Worm (Caenorhabditis elegans): ENCODE data around the gene ctg-2.

The ctg-2 gene

ce11 chrII:8481033-8481708, 33.7 kb upstream of the ctg-2 start:
- TF ChIP-seq sea-1 (GFP tag; conservative IDR thresholded peaks at IDR 0.05) (no peak), B0310.2 (tag; optimal IDR thresholded peaks at IDR 0.05) (no peak), pes-1 (GFP tag; IDR thresholded peaks at IDR 0.05) (no peak), hmg-4 (GFP tag; optimal IDR thresholded peaks at IDR 0.05) (no peak), flt-1 (GFP tag; IDR thresholded peaks at IDR 0.05) (no peak), ama-1 (optimal IDR thresholded peaks at IDR 0.05) (no peak), aly-1 (tag; optimal IDR thresholded peaks at IDR 0.05) (no peak), ceh-13 (GFP tag; optimal IDR thresholded peaks at IDR 0.05) (no peak), ceh-36 (tag; optimal IDR thresholded peaks at IDR 0.05) (no peak), hmbx-1 (tag; optimal IDR thresholded peaks at IDR 0.05) (no peak), tbx-37 (GFP tag; conservative IDR thresholded peaks at IDR 0.05) (no peak)

DNA sequence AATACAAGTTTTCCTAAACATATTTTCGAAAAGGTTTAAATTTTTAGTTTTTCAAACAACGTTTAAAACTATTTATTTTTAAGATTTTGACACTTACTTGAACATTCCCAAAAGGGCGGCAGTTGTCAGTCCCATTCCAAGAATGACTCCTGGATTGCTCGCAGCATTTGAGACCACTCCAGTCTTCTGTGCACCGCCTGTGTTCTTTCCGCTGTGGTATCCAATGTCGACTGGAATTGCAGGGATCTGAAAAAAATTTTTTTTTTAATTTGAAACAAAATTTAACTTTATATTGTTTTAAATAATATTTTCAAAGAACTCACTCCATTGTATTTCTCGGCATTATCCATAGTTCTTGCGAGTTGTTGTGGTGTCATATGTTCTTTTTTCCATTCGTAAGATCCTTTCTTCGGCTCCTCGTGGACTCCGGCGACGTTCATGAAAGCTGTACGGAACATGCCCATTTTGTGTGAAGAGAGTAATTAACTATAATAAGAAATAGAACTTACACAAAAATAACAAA, 33.1 kb upstream of the ctg-2 start, which contains the start of gene M05D6.5:
M05D6.5 (minus strand) TSS at position 473 of the 523 bp plus-strand sequence.
- TF ChIP-seq flt-1 (GFP tag; IDR thresholded peaks at IDR 0.05): no peak

DNA sequence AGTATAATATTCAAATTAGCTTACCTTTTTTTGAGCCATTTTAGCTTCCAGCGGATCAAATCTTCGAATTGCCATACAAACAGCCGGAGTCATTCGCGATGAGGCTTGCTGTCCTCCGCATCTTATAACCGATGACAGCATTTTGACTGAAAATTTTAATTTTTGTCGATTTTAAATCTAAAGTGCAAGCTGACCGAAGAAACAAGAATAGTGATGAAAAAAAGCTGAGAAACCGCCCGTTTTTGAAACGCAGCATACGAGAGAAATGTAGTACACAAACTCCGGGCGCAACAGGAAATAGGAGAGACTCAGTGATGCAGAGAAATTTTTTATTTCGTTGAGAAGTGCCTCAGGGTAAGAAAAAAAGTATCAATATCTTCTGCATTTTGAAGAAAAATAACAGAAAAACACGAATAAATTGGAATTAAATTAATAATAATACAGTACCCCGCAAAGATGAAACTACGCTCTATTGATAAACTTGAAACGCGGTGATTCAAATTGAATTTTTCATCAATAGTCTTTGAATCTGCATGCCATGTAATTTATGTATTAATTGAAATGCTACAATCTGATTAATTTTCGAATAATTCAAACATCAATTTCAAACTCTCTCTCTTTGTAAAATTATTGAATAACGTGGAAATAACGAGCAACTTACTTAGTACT, 31.6 kb upstream of the ctg-2 start:
- TF ChIP-seq ama-1 (optimal IDR thresholded peaks at IDR 0.05) (no peak), B0310.2 (tag; optimal IDR thresholded peaks at IDR 0.05) (no peak), tbx-37 (GFP tag; conservative IDR thresholded peaks at IDR 0.05) (no peak), tbx-11 (GFP tag; IDR thresholded peaks at IDR 0.05) (no peak), ceh-36 (tag; optimal IDR thresholded peaks at IDR 0.05) (no peak), scrt-1 (GFP tag; IDR thresholded peaks at IDR 0.05) (no peak), sea-1 (GFP tag; conservative IDR thresholded peaks at IDR 0.05) (no peak), F13C5.2 (tag; optimal IDR thresholded peaks at IDR 0.05) (no peak), tra-4 (tag; optimal IDR thresholded peaks at IDR 0.05) (no peak), hnd-1 (tag; optimal IDR thresholded peaks at IDR 0.05) (no peak), flt-1 (GFP tag; IDR thresholded peaks at IDR 0.05) (no peak), hmg-4 (GFP tag; optimal IDR thresholded peaks at IDR 0.05) (no peak), ets-7 (tag; optimal IDR thresholded peaks at IDR 0.05) (no peak), aly-1 (tag; optimal IDR thresholded peaks at IDR 0.05) (no peak), ceh-13 (GFP tag; optimal IDR thresholded peaks at IDR 0.05) (no peak), pes-1 (GFP tag; IDR thresholded peaks at IDR 0.05) (no peak), hmbx-1 (tag; optimal IDR thresholded peaks at IDR 0.05) (no peak)

- TF ChIP-seq B0310.2 (tag; optimal IDR thresholded peaks at IDR 0.05) (no peak), pes-1 (GFP tag; IDR thresholded peaks at IDR 0.05) (no peak), hmbx-1 (tag; optimal IDR thresholded peaks at IDR 0.05) (no peak), tbx-11 (GFP tag; IDR thresholded peaks at IDR 0.05) (no peak), hnd-1 (tag; optimal IDR thresholded peaks at IDR 0.05) (no peak), sea-1 (GFP tag; conservative IDR thresholded peaks at IDR 0.05) (no peak), tbx-37 (GFP tag; conservative IDR thresholded peaks at IDR 0.05) (no peak), scrt-1 (GFP tag; IDR thresholded peaks at IDR 0.05) (no peak), ceh-36 (tag; optimal IDR thresholded peaks at IDR 0.05) (no peak), flt-1 (GFP tag; IDR thresholded peaks at IDR 0.05) (no peak), F13C5.2 (tag; optimal IDR thresholded peaks at IDR 0.05) (no peak), tra-4 (tag; optimal IDR thresholded peaks at IDR 0.05) (no peak)
Measured at ce11 chrII:8483793-8484186, 31.1 kb upstream of the ctg-2 start, which contains the start of gene taap-1. Gene taap-1, minus strand, starts transcription at chrII:8483871.

ce11 chrII:8484546-8484945, 30.3 kb upstream of the ctg-2 start:
- no peak for TF ChIP-seq pes-1 (GFP tag; IDR thresholded peaks at IDR 0.05)
- TF ChIP-seq ceh-13 (GFP tag; optimal IDR thresholded peaks at IDR 0.05): no peak
- TF ChIP-seq tbx-11 (GFP tag; IDR thresholded peaks at IDR 0.05): no peak

ce11 chrII:8485603-8486002, 29.3 kb upstream of the ctg-2 start, which contains the start of gene gbh-2:
Gene gbh-2, plus strand, starts transcription at chrII:8485879.
- no peak for TF ChIP-seq aly-1 (tag; optimal IDR thresholded peaks at IDR 0.05)
- TF ChIP-seq pes-1 (GFP tag; IDR thresholded peaks at IDR 0.05): no peak
- TF ChIP-seq hnd-1 (tag; optimal IDR thresholded peaks at IDR 0.05): no peak
- no peak for TF ChIP-seq F13C5.2 (tag; optimal IDR thresholded peaks at IDR 0.05)
- no peak for TF ChIP-seq scrt-1 (GFP tag; IDR thresholded peaks at IDR 0.05)
- TF ChIP-seq ceh-36 (tag; optimal IDR thresholded peaks at IDR 0.05): no peak
- TF ChIP-seq ama-1 (optimal IDR thresholded peaks at IDR 0.05): no peak
- TF ChIP-seq ets-7 (tag; optimal IDR thresholded peaks at IDR 0.05): no peak
- TF ChIP-seq hmbx-1 (tag; optimal IDR thresholded peaks at IDR 0.05): no peak
- no peak for TF ChIP-seq B0310.2 (tag; optimal IDR thresholded peaks at IDR 0.05)
- TF ChIP-seq sea-1 (GFP tag; conservative IDR thresholded peaks at IDR 0.05): no peak
- no peak for TF ChIP-seq tbx-11 (GFP tag; IDR thresholded peaks at IDR 0.05)
- TF ChIP-seq ceh-13 (GFP tag; optimal IDR thresholded peaks at IDR 0.05): no peak
- TF ChIP-seq tra-4 (tag; optimal IDR thresholded peaks at IDR 0.05): no peak
- TF ChIP-seq flt-1 (GFP tag; IDR thresholded peaks at IDR 0.05): no peak
- TF ChIP-seq tbx-37 (GFP tag; conservative IDR thresholded peaks at IDR 0.05): no peak
- TF ChIP-seq hmg-4 (GFP tag; optimal IDR thresholded peaks at IDR 0.05): no peak

DNA sequence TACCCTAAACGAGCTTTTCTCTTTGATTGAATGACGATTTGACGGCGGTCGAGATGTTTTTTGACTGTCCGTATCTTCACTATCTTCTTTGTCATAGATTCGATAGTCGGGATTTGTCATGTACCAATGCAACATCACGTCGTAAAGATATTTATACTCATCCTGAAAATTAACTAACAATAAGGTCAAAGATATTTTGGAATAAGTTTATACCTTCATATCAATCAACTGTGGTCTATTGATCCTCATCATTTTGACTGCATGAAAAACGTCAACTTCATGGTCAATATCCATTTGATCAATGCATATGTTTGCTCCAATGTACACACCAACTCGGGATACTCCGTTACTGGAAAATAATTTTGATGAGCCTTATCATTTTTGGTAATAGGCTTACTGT, 26.7 kb upstream of the ctg-2 start:
- TF ChIP-seq hmg-4 (GFP tag; optimal IDR thresholded peaks at IDR 0.05): no peak
- TF ChIP-seq tbx-11 (GFP tag; IDR thresholded peaks at IDR 0.05): no peak
- TF ChIP-seq pes-1 (GFP tag; IDR thresholded peaks at IDR 0.05): no peak
- TF ChIP-seq F13C5.2 (tag; optimal IDR thresholded peaks at IDR 0.05): no peak
- no peak for TF ChIP-seq scrt-1 (GFP tag; IDR thresholded peaks at IDR 0.05)
- TF ChIP-seq sea-1 (GFP tag; conservative IDR thresholded peaks at IDR 0.05): no peak
- TF ChIP-seq tra-4 (tag; optimal IDR thresholded peaks at IDR 0.05): no peak
- TF ChIP-seq hnd-1 (tag; optimal IDR thresholded peaks at IDR 0.05): no peak
- TF ChIP-seq ceh-13 (GFP tag; optimal IDR thresholded peaks at IDR 0.05): no peak
- TF ChIP-seq flt-1 (GFP tag; IDR thresholded peaks at IDR 0.05): no peak
- TF ChIP-seq ets-7 (tag; optimal IDR thresholded peaks at IDR 0.05): no peak
- TF ChIP-seq hmbx-1 (tag; optimal IDR thresholded peaks at IDR 0.05): no peak
- TF ChIP-seq B0310.2 (tag; optimal IDR thresholded peaks at IDR 0.05): no peak
- no peak for TF ChIP-seq ceh-36 (tag; optimal IDR thresholded peaks at IDR 0.05)
- no peak for TF ChIP-seq tbx-37 (GFP tag; conservative IDR thresholded peaks at IDR 0.05)
- no peak for TF ChIP-seq aly-1 (tag; optimal IDR thresholded peaks at IDR 0.05)
- TF ChIP-seq ama-1 (optimal IDR thresholded peaks at IDR 0.05): no peak
